Fruit fly (Drosophila melanogaster): ENCODE results near the gene Tmf.

Tmf gene

DNA sequence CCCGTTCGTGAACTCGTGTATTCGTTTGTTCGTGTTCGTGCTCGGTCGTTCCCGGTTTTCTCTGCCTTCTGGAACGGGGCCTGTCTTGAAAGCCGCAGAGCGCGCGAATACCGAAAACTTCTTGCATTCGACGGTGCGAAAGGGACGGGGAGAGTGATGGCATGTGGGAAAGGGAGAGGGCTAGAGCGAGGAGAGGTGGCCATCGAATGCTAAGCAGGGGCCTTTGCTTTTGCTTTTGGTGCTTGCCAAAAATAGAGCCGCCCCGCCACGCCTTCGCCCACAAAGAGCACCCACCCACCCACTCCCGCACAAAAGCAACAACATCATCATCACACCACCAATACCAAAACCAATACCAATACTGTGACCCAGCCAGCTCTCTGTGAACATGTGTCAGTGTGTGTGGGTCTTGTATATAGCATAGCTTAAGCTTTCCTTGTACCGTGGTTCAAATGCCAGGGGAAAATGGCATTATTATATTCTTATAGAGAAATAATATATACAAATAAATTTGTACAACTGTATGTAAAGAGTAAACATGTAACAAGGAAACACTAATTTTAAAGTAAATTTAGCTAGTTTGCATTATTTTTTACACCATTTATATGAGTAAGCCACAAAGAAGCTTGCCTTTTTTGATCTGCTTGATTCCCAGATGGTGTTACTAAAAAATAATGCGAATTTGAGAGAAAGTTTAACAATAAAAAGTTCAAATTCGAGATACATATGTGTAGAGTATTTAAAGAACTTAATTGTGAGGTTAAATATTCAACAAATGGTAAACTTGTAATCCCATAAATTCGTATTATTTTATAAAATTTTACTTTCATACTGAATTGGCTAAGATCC, 23.3 kb downstream of the Tmf start, which contains the start of gene CG14434:
TSS of gene CG14434 (minus strand) at position 20 of the 849 bp plus-strand sequence.
- TF ChIP-seq ttk (optimal IDR thresholded peaks at IDR 0.05) (no peak), Sin3A (optimal IDR thresholded peaks at IDR 0.05) (no peak), psq (optimal IDR thresholded peaks at IDR 0.05) (peak; percentile 89), h (optimal IDR thresholded peaks at IDR 0.05) (no peak), insv (optimal IDR thresholded peaks at IDR 0.05) (no peak), Myc (optimal IDR thresholded peaks at IDR 0.05) (no peak)

DNA sequence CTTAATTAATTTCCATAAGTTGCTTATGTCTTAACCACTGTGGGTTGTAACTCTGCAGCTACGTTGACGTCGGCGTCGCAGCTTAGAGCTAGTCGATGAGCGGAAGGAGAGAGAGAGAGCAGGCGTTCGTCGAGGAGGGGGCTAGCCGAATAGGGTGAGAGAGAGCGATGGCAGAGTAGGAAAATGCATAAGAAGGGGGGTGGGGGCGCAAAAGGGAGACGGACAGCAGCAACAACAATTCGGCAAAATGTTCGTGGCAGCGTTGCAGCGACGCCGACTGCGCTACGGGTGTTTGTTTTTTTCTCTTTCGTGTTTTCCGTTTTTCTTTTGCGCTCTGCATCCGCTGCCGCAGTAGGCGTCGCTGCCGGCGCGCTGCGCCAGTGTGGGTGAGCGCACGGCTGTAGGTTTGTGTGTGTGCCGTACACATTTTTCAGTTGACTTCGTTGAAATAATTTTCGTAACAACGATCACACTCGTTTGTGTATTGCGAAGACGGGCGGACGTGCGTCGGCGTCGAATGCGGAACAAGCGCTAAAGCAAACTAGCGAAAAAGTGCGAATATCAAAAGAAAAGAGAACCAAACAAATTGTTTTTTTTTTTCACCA, 24.0 kb downstream of the Tmf start:
- peak; percentile 38 for TF ChIP-seq psq (optimal IDR thresholded peaks at IDR 0.05)
- no peak for TF ChIP-seq ttk (optimal IDR thresholded peaks at IDR 0.05)

dm6 chrX:6868629-6869579, 24.8 kb downstream of the Tmf start:
- no peak for TF ChIP-seq insv (optimal IDR thresholded peaks at IDR 0.05)
- TF ChIP-seq ttk (optimal IDR thresholded peaks at IDR 0.05), result peak; percentile 95
- no peak for TF ChIP-seq psq (optimal IDR thresholded peaks at IDR 0.05)
- TF ChIP-seq Sin3A (optimal IDR thresholded peaks at IDR 0.05), result no peak
- no peak for TF ChIP-seq Myc (optimal IDR thresholded peaks at IDR 0.05)
- no peak for TF ChIP-seq h (optimal IDR thresholded peaks at IDR 0.05)

DNA sequence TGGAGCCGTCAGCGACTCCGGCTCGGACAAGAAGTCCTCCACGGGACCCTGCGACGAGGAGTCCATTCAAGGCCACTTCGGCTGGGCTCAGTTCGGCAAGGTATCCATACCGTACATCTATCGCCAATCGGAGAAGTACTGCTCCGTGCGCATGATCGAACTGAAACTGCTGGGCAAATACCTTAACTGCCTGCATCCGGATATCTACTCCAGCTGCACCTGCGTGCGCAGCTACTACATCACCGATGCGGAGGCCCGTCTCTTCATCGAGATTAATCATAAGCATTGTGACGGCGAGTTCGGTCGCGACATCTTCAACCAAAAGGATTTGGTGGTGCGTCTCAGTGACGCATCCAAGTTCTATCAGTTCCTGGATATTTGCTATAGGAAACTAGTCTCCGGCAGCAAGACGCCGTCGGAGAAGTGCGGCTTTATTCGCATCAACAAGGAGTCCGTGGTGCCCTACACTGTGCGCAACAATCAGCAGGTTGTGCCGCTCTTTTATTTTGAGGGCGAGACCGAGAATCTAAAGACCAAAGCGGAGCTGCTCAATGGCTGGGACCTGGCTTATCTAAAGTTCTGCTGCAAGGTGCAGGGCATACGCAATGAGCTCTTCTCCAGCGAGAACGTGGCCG, 25.7 kb downstream of the Tmf start:
- no peak for TF ChIP-seq Sin3A (optimal IDR thresholded peaks at IDR 0.05)
- peak; percentile 100 for TF ChIP-seq ttk (optimal IDR thresholded peaks at IDR 0.05)
- TF ChIP-seq Myc (optimal IDR thresholded peaks at IDR 0.05), result no peak

DNA sequence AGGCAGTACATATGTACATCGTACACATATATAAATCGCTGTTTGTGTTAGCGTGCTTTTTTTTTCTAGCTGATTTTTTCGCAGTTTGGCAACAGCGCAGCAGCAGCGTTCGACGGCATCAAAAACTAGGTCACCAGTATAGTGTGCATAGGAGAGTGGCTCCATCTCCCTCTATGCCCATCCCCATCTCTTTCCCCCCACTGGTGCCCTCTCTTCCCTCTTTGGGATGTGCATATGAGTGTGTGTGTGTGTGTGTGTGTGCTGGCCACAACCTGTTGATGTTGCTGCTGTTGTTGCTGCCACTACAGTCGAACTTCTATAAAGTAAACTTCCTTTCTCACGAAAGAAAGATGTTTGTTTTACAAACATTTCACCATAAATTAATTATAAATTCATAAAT, 27.6 kb downstream of the Tmf start:
- TF ChIP-seq ttk (optimal IDR thresholded peaks at IDR 0.05) (no peak), Myc (optimal IDR thresholded peaks at IDR 0.05) (no peak), insv (optimal IDR thresholded peaks at IDR 0.05) (no peak), Sin3A (optimal IDR thresholded peaks at IDR 0.05) (no peak), h (optimal IDR thresholded peaks at IDR 0.05) (no peak), psq (optimal IDR thresholded peaks at IDR 0.05) (no peak)

DNA sequence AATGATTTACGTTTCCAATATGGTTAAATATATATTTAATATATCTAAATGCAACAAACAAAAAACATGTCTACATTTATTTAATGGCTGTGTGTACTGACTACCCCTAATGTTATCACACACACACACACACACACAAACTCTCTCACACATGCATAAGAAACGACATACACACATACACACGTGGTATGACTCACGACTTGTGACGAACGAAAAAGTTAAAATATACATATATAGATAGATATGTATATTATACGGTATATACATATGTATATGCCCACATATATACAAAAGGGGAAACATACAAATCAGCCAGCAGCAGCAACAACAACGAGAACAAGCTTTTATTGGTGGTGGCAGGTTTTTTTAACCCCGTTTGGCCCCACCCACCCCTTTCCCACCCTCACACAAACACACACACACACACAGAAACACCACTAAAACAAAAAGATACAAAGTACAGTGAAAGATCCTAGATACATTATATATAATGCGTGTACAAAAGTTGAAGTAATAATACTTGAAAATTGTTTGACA, 30.8 kb downstream of the Tmf start:
- TF ChIP-seq Sin3A (optimal IDR thresholded peaks at IDR 0.05), result no peak
- no peak for TF ChIP-seq psq (optimal IDR thresholded peaks at IDR 0.05)
- TF ChIP-seq ttk (optimal IDR thresholded peaks at IDR 0.05), result no peak
- TF ChIP-seq h (optimal IDR thresholded peaks at IDR 0.05), result no peak
- no peak for TF ChIP-seq Myc (optimal IDR thresholded peaks at IDR 0.05)

DNA sequence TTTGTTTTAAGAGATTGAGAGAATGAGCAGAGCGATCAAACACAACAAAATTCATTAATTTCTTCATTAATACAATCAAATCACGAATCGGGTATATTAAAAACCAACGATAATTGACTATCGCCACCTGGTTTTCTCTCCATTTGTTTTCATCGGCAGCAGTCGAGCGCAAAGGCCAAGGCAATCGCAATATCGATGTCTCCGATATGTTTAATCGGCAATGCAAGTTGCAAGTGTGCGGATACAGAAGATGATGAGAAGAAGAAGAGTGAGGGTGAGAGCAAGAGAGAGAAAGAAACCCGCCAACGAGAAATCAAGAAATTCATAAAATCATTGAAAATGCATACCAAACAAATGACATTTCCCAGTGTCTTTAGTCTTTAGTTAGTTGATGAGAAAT, 31.6 kb downstream of the Tmf start:
- TF ChIP-seq Myc (optimal IDR thresholded peaks at IDR 0.05), result no peak
- no peak for TF ChIP-seq Sin3A (optimal IDR thresholded peaks at IDR 0.05)
- no peak for TF ChIP-seq h (optimal IDR thresholded peaks at IDR 0.05)
- no peak for TF ChIP-seq psq (optimal IDR thresholded peaks at IDR 0.05)
- no peak for TF ChIP-seq ttk (optimal IDR thresholded peaks at IDR 0.05)
- TF ChIP-seq insv (optimal IDR thresholded peaks at IDR 0.05), result no peak

DNA sequence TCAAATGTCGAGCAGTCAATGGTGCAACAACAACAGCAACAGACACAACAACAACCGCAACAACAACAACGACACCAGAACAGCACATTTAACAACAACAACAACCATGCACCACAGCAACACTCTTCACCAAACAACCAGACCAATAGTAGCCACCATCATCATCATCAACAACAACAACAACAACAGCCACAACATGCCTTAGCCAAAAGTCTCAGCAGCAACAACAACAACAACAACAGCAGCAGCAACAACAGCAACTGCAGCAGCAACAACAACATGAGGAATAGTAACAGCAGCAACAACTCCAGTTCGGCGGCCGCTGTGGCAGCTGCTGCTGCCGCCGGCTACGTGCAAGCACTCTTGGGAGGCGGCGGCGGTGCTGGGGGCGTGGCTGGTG, 32.2 kb downstream of the Tmf start:
- TF ChIP-seq Sin3A (optimal IDR thresholded peaks at IDR 0.05) (no peak), psq (optimal IDR thresholded peaks at IDR 0.05) (no peak), Myc (optimal IDR thresholded peaks at IDR 0.05) (no peak), h (optimal IDR thresholded peaks at IDR 0.05) (no peak), insv (optimal IDR thresholded peaks at IDR 0.05) (no peak), ttk (optimal IDR thresholded peaks at IDR 0.05) (no peak)

All from Kc167 (cell line).